Worm (Caenorhabditis elegans) whole organism, mixed stage, embryonic: ENCODE measurements around the gene C11G6.2.

Experiments used
- ceh-83 ChIP-seq: fragments of 200-800 bp; sonication (Bioruptor generic); optimal IDR thresholded peaks from 2 replicates; lab custom pipeline; 2018; ENCODE audit warnings: mild to moderate bottlenecking, missing genetic modification characterization, missing compliant biosample characterization
- drap-1 ChIP-seq: fragments of 200-800 bp; sonication (Bioruptor generic); optimal IDR thresholded peaks from 3 replicates; lab custom pipeline; 2018; ENCODE audit warnings: mild to moderate bottlenecking, missing genetic modification characterization, missing compliant biosample characterization
- elt-3 ChIP-seq: fragments of 150-350 bp; optimal IDR thresholded peaks from 2 replicates; lab custom pipeline; 2014; ENCODE audit warnings: missing biosample characterization, missing genetic modification characterization
- flh-1 ChIP-seq: fragments of 200-800 bp; sonication (Bioruptor generic); optimal IDR thresholded peaks from 2 replicates; lab custom pipeline; 2018; ENCODE audit warnings: mild to moderate bottlenecking, missing genetic modification characterization, moderate library complexity, missing compliant biosample characterization
- lin-13 ChIP-seq: fragments of 150-350 bp; optimal IDR thresholded peaks from 2 replicates; lab custom pipeline; 2014; ENCODE audit warnings: missing biosample characterization, missing genetic modification characterization
- lsy-2 ChIP-seq: fragments of 150-350 bp; optimal IDR thresholded peaks from 2 replicates; lab custom pipeline; 2014; ENCODE audit warnings: missing biosample characterization, missing genetic modification characterization
- mab-5 ChIP-seq: fragments of 150-350 bp; optimal IDR thresholded peaks from 2 replicates; lab custom pipeline; 2014; ENCODE audit warnings: missing biosample characterization, missing genetic modification characterization
- mep-1 ChIP-seq: fragments of 150-350 bp; optimal IDR thresholded peaks from 2 replicates; lab custom pipeline; 2017; ENCODE audit warnings: missing biosample characterization, missing genetic modification reagents, missing genetic modification characterization, inconsistent platforms
- nhr-12 ChIP-seq: fragments of 150-350 bp; optimal IDR thresholded peaks from 2 replicates; lab custom pipeline; 2014; ENCODE audit warnings: missing biosample characterization, missing genetic modification characterization
- nhr-237 ChIP-seq: fragments of 150-350 bp; optimal IDR thresholded peaks from 2 replicates; lab custom pipeline; 2014; ENCODE audit warnings: missing biosample characterization, missing genetic modification characterization
- snpc-4 ChIP-seq: fragments of 150-350 bp; optimal IDR thresholded peaks from 2 replicates; lab custom pipeline; 2014; ENCODE audit warnings: missing biosample characterization, missing genetic modification characterization
- sptf-1 ChIP-seq: sonication (generic microtip); optimal IDR thresholded peaks from 2 replicates; lab custom pipeline; 2017; ENCODE audit warnings: mild to moderate bottlenecking, missing genetic modification characterization, moderate library complexity, missing compliant biosample characterization
- unc-62 ChIP-seq: fragments of 150-350 bp; optimal IDR thresholded peaks from 2 replicates; lab custom pipeline; 2014; ENCODE audit warnings: missing biosample characterization, missing genetic modification reagents, missing genetic modification characterization

DNA sequence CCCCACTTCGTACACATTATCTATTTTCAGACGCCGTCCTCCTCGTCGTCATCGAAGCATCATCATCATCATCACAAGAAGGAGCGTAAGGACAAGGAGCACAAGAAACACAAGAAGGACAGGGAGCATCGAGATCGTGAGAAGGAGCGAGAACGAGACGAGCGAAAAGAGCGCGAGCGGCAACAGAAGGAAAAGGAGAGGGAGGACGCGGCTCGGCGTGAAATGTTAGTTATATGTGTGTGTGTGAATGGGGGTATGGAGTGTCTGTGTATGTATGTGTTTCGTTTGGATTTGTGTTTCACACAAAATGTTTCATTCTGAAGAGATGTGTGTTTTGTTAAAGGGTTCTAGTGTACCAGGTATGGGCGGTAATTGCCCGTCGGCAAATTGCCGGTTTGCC is 13.8 kb downstream of the C11G6.2 start:
- TF ChIP-seq unc-62 (no peak), nhr-12 (no peak), mep-1 (no peak), lsy-2 (no peak), snpc-4 (tag; lab: Kevin White, UChicago) (no peak), ceh-83 (GFP tag; lab: Kevin White, UChicago) (no peak), nhr-237 (tag; lab: Kevin White, UChicago) (no peak), elt-3 (tag; lab: Kevin White, UChicago) (no peak), mab-5 (tag; lab: Kevin White, UChicago) (no peak), flh-1 (no peak), sptf-1 (tag; lab: Kevin White, UChicago) (no peak), lin-13 (tag; lab: Kevin White, UChicago) (no peak), drap-1 (no peak)
